Worm (Caenorhabditis elegans): ENCODE data around the gene rho-1.
"Not testable (repeated sequence)": the region's sequence is repeated elsewhere in the genome, so short reads cannot be mapped to it uniquely, and the experiment has no call there.

DNA sequence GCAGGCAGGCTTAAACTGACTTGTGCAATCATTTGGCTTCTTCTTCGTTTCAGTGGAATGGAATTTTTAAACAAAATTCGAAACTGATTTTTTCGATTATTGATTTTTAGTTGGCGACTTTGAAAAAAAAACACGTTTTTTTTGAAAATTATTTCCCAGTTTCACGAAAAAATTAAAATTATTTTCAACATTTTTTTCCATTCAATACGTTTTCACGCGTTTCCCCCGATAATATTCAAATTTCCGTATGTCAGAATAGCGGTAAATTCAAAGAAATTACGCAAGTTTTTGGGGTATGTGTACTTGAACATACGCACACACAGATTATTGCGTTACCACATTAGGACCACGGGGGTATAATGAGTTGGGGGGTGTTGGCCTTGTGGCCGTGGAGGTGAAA, 18.3 kb upstream of the rho-1 start, which contains the start of gene Y51H4A.935:
- TF ChIP-seq skn-1 (tag; optimal IDR thresholded peaks at IDR 0.05); lin-39 (tag; optimal IDR thresholded peaks at IDR 0.05); egl-27 (tag; optimal IDR thresholded peaks at IDR 0.05); F37D6.2 (tag; optimal IDR thresholded peaks at IDR 0.05); snpc-4 (tag; optimal IDR thresholded peaks at IDR 0.05); mdl-1 (tag; optimal IDR thresholded peaks at IDR 0.05); fos-1 (tag; optimal IDR thresholded peaks at IDR 0.05); nhr-25 (tag; optimal IDR thresholded peaks at IDR 0.05; ENCODE audit: borderline replicate concordance, insufficient read depth); duxl-1 (tag; optimal IDR thresholded peaks at IDR 0.05; ENCODE audit: poor library complexity); dve-1 (tag; optimal IDR thresholded peaks at IDR 0.05; ENCODE audit: insufficient read depth); saeg-2 (GFP tag; IDR thresholded peaks at IDR 0.05); mxl-3 (GFP tag; optimal IDR thresholded peaks at IDR 0.05): not testable (repeated sequence)

Measured in whole organism, L4 larva.